Worm (Caenorhabditis elegans) whole organism, dauer: ENCODE results near the gene F55F3.4.

Experiments
- unc-62 ChIP-seq: sonication (generic microtip); optimal IDR thresholded peaks from 2 replicates; lab custom pipeline; 2017; ENCODE audit warnings: missing biosample characterization, missing genetic modification reagents, missing genetic modification characterization

F55F3.4 gene

ce11 chrX:13770508-13770978 is 14.8 kb upstream of the F55F3.4 start, which contains the start of gene nkb-3:
Gene nkb-3, minus strand, starts transcription at chrX:13770558.
- no peak for TF ChIP-seq unc-62 (GFP tag; lab: Kevin White, UChicago)

DNA sequence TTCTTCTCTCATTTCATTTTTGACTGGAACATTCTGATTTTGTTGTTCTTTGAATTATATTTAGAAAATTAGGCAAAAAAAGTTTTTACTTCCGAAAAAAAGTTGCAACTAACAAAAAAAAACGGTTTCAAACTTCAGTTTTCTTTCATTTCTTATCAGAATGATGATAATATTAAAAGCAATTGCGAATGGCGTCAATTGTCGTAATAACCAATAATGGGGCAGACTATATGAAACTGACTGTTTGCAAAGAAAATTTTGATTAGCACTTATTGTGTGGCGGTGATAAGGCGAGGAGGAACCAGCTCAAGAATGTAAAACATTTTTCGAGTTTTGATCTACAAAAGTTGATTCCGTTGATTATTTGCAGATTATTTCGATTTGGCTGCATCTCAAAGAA is 12.6 kb upstream of the F55F3.4 start:
- TF ChIP-seq unc-62 (GFP tag; lab: Kevin White, UChicago) = no peak

ce11 chrX:13774144-13774543 is 11.2 kb upstream of the F55F3.4 start:
- TF ChIP-seq unc-62 (GFP tag; lab: Kevin White, UChicago) = no peak

- TF ChIP-seq unc-62 (GFP tag; lab: Kevin White, UChicago) = no peak
Measured at ce11 chrX:13775508-13775907, 9.9 kb upstream of the F55F3.4 start.

DNA sequence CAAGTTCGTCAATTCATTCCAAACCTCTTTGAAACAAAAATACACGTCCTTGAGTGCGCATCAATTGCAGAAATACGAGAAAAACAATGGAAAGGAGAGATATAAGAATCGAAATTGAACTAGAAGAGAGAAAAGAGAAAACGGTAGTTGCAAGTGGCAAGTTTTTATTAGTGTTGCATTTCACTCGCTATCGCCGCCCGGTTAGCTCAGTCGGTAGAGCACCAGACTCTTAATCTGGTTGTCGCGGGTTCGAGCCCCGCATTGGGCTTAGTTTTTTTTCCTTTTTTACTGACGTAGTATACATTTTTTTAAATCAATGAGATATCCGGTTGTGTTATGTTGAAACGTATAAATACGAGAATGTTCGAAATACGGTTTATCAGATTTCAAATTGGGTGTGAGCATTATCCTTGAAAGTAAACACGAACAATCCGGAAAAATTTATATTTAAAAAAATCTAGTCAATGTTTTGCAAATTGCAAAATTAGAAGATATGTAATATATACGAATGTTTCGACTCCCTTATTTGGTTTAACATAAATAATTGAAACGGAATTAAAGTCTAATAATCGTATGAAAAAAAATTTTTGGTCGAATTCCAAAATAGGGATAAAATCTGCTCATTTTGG is 3.8 kb upstream of the F55F3.4 start:
- TF ChIP-seq unc-62 (GFP tag; lab: Kevin White, UChicago) = no peak

ce11 chrX:13782074-13782462 is 3.3 kb upstream of the F55F3.4 start:
- no peak for TF ChIP-seq unc-62 (GFP tag; lab: Kevin White, UChicago)

DNA sequence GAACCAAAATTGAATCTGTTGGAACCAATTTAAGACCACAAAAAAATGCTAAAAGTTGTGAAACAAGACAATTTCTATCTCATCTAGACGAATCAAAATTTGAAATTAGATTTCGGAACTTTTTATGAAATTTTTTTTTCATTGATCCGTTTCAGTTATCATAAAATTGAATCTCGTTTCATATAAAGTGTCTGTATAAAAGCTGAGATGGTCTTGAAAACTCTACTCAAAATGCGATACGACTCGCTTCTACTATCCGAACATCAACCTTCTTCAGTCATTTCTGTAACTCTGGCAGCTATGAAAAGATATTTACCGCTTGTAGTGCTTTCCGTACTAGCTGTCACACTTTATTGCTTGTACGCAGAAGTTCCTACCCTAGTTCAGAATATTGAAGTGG is 5.2 kb downstream of the F55F3.4 start, which contains the start of gene ZK1086.3:
ZK1086.3 (plus strand) TSS at position 301 of the 400 bp plus-strand sequence.
- no peak for TF ChIP-seq unc-62 (GFP tag; lab: Kevin White, UChicago)

DNA sequence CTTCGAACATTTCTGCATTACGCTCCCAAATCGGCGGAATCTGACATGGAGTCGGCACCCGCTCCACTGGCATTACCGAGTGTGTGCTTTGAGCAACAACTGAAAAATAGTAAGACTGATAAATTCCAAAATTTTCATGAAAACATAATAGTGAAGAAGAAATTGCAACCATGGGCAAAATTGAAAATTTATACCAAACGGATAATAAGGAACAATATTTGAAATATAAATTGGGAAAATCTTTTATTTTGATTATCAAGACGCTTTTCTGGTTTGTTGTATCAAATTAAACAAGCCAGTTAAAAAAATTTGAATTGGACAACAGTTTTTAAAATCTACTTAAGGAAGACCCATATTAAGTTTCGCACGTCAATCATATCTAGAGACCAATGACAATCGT is 8.2 kb downstream of the F55F3.4 start, which contains the start of gene ZK1086.2:
ZK1086.2 (minus strand) TSS at position 101 of the 400 bp plus-strand sequence.
- TF ChIP-seq unc-62 (GFP tag; lab: Kevin White, UChicago) = no peak

DNA sequence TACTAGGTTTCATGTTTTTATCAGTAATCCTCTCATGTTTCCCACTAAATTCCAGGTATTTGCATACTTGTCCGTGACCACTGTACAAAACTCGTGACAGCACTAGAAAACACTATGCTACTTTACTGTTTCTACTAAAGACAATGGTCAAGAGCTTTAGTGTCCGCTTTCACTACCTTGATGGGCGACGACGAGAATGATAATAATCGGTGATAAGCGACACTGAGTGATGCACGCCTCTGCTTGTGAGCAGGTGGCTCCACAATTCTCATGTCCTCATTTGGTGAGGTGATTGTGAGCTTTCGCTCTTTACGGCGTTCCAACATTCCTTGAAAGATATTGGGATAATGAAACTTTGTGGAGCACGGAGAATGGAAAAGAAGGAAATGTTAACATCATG is 17.9 kb downstream of the F55F3.4 start:
- TF ChIP-seq unc-62 (GFP tag; lab: Kevin White, UChicago) = no peak

DNA sequence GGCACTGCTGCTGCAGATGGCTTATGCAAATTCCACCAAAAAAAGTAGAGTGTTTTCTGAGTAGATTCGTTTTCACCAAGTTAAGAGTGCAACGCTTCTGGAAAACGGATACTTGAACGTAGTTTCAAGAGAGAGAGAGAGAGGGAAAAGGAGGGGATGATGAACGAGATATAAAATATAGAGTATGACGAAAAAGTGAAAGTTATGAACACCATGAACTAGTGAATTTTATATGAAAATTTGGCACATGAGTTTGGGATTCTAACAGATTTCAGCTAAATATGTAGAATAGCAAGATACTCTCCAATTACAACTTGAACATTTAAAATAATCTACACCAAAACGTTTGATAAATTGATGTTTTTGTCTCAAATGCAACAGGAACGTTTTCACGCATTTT is 24.4 kb downstream of the F55F3.4 start, which contains the start of gene obr-3:
obr-3 (minus strand) TSS at position 101 of the 400 bp plus-strand sequence.
- no peak for TF ChIP-seq unc-62 (GFP tag; lab: Kevin White, UChicago)

- no peak for TF ChIP-seq unc-62 (GFP tag; lab: Kevin White, UChicago)
Measured at ce11 chrX:13811156-13811555, 25.8 kb downstream of the F55F3.4 start.

DNA sequence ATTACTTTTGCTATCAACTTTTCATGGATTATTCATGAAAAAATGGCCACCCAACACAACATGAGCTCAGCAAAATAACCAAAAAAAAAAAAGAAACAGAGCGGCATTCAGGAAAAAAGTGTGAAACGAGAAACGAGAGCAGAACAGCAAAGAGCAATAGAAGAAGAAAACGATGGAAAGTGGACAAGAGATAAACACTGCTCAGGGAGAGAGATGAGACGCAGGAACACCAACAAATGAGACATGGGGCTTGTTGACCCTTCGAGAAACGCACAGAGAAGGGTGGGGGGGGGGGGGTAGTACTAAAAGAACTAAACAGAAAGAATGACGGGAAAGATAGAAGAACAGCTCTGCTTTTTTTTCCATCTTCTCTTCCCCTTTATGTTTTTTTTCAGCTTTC is 26.6 kb downstream of the F55F3.4 start:
- TF ChIP-seq unc-62 (GFP tag; lab: Kevin White, UChicago) = no peak

DNA sequence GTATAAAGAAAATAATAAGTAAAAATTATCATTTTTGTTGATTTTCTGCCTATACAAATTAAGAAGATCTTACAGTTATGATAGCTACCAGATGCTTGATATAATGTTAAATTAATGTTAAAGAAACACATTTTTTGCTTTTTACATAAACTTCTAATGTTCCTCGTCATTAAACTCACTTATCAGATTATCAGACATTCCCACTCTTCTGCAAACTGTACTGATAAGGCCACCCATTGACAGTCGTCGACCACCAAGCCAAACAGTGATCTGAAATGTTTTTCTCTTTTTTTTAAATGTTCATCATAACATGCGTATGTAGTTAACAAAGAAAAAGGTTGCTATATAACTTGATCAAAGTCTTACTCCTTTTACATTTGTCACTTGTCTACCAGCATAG is 33.4 kb downstream of the F55F3.4 start:
- TF ChIP-seq unc-62 (GFP tag; lab: Kevin White, UChicago) = no peak

- no peak for TF ChIP-seq unc-62 (GFP tag; lab: Kevin White, UChicago)
Measured at ce11 chrX:13823482-13823881, 38.1 kb downstream of the F55F3.4 start, which contains the start of gene twk-23. Gene twk-23, minus strand, starts transcription at chrX:13823582.

ce11 chrX:13833448-13833847 is 48.1 kb downstream of the F55F3.4 start:
- no peak for TF ChIP-seq unc-62 (GFP tag; lab: Kevin White, UChicago)

- TF ChIP-seq unc-62 (GFP tag; lab: Kevin White, UChicago) = no peak
Measured at ce11 chrX:13834127-13834526, 48.8 kb downstream of the F55F3.4 start, which contains the start of gene F19D8.2. Gene F19D8.2, plus strand, starts transcription at chrX:13834427.

DNA sequence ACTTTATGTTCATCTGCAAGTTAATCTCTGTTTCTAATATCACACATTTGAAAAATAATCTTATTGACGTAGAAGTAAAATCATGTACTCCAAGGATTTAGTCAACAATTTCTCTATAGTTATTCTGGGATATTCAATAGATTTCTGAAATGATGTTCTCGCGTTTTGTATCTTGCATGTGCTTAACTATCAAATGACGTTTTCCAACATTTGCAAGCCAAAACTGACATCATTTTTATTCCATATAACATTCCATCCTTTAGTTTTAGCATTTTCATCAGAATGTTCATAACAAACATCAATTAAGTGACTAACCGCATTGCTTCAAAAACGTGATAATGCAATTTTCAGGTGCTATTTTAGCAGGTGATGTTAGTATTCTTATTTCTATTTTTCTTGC is 52.7 kb downstream of the F55F3.4 start:
- no peak for TF ChIP-seq unc-62 (GFP tag; lab: Kevin White, UChicago)
